Fruit fly (Drosophila melanogaster): ENCODE measurements around the gene toc.

DNA sequence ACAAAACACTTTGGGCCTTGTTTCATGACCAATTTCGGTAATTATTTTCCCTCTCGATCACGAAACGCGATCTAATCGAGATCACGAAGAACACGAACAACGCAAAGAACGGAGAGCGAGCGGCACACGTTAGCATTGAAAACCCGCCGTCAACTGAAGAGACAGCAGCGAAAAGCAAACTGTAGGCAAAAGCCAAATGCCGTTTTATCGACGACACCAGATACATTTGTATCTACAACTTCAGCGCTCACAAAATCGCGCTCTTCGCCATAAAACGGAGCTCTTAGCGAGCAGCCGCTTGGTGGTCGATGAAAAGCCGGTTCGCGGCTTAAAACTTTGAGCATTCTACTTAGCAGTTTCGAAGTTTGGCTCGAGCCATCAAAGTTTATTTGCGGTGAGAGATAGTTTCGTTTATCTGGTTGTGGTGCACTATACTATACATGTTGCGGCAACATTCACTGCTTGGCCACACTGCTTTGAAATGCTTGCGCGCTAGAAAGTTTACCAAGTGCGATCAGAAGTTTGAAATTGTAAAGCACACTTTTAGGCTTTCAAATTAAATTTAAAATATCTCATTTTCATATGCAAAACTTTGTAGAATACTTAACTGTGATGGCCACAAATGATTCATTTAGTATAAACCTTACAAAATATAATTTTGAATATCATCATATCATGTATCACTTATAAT is 36.5 kb downstream of the toc start:
- TF ChIP-seq EcR (GFP tag; optimal IDR thresholded peaks at IDR 0.05) (no peak), pan (optimal IDR thresholded peaks at IDR 0.05) (no peak)

All from whole organism.